Fruit fly (Drosophila melanogaster) whole organism, wandering third instar larva: Measurements from ENCODE around the gene CG43630.

Experiments used
- Abd-B ChIP-seq: fragments of >200 bp; optimal IDR thresholded peaks from 2 replicates; lab custom pipeline; 2017; ENCODE audit warnings: missing biosample characterization, missing genetic modification characterization
- CG32264 ChIP-seq: fragments of 200-800 bp; sonication (Bioruptor generic); optimal IDR thresholded peaks from 2 replicates; lab custom pipeline; 2016; ENCODE audit warnings: missing biosample characterization, missing genetic modification characterization
- GATAd ChIP-seq: sonication (Bioruptor generic); optimal IDR thresholded peaks from 2 replicates; lab custom pipeline; 2016; ENCODE audit warnings: missing biosample characterization, missing genetic modification characterization
- Hr78 ChIP-seq: fragments of >200 bp; optimal IDR thresholded peaks from 2 replicates; lab custom pipeline; 2017; ENCODE audit warnings: missing biosample characterization, missing genetic modification characterization
- Jra ChIP-seq: sonication (Bioruptor generic); optimal IDR thresholded peaks from 2 replicates; lab custom pipeline; 2016; ENCODE audit warnings: missing biosample characterization, missing genetic modification characterization
- dl ChIP-seq, 2 experiments: fragments of 175-275, 200-275 bp in 1 of 2; fragments of 200-275 bp in 1 of 2; sonication (Bioruptor generic); optimal IDR thresholded peaks; lab custom pipeline; 2018; ENCODE audit warnings: mild to moderate bottlenecking in 2 of 2, missing biosample characterization in 2 of 2, missing genetic modification characterization in 2 of 2, moderate library complexity in 2 of 2; ENCODE audit not compliant: partially characterized antibody in 2 of 2, insufficient read depth in 1 of 2
- dsf ChIP-seq: sonication (Bioruptor generic); optimal IDR thresholded peaks from 2 replicates; lab custom pipeline; 2016; ENCODE audit warnings: missing biosample characterization, missing genetic modification characterization, borderline replicate concordance
- lola ChIP-seq: fragments of >200 bp; optimal IDR thresholded peaks from 2 replicates; lab custom pipeline; 2017; ENCODE audit warnings: missing biosample characterization, missing genetic modification characterization
- pan ChIP-seq: fragments of >200 bp; optimal IDR thresholded peaks from 2 replicates; lab custom pipeline; 2017
- psq ChIP-seq: fragments of 200-800 bp; sonication (Bioruptor generic); optimal IDR thresholded peaks from 3 replicates; lab custom pipeline; 2017; ENCODE audit warnings: missing biosample characterization, mild to moderate bottlenecking, missing genetic modification characterization, moderate library complexity
- sage ChIP-seq: fragments of 200-800 bp; sonication (Bioruptor generic); optimal IDR thresholded peaks from 2 replicates; lab custom pipeline; 2016; ENCODE audit warnings: missing biosample characterization, mild to moderate bottlenecking, missing genetic modification characterization
- tai ChIP-seq: sonication (Bioruptor generic); optimal IDR thresholded peaks from 2 replicates; lab custom pipeline; 2016; ENCODE audit warnings: missing biosample characterization, missing genetic modification characterization

DNA sequence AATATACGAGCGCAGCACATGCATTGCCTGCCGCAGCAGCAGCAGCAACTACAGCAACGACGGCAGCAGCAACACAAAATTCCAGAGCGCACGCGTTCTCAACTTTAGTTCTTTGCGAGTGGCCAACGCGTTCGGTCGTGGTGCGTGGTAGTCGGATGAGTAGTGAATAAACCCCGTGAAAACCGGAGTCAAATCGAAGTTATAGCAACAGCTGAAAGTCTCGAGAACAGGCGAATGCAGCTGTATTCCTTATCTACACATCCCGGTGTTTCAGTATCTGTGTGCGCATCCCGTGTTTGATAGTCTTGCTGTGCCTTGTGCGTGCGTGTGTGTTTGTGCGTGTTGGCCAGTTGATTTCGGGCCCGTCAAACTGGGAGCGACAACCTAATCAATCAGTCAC lies 28.1 kb downstream of the CG43630 start, which contains the start of gene Dtg:
- TF ChIP-seq Abd-B (GFP tag; lab: Kevin White, UChicago), result no peak
- TF ChIP-seq dsf (GFP tag; lab: Kevin White, UChicago), result no peak
- TF ChIP-seq Hr78 (GFP tag; lab: Kevin White, UChicago), result no peak
- TF ChIP-seq tai, result no peak
- no peak for TF ChIP-seq lola (GFP tag; lab: Kevin White, UChicago)
- no peak for TF ChIP-seq pan
- TF ChIP-seq dl (GFP tag; optimal IDR thresholded peaks at IDR 0.05; lab: Kevin White, UChicago; ENCODE audit: insufficient read depth in 1 of 2, partially characterized antibody in 2 of 2), result no peak
- no peak for TF ChIP-seq CG32264 (GFP tag; lab: Kevin White, UChicago)
- TF ChIP-seq psq (GFP tag; lab: Kevin White, UChicago), result no peak
- TF ChIP-seq Jra (GFP tag; lab: Kevin White, UChicago), result no peak
- no peak for TF ChIP-seq sage
- TF ChIP-seq GATAd (GFP tag; lab: Kevin White, UChicago), result no peak
